Worm (Caenorhabditis elegans) whole organism, L1 larva: ENCODE results near the gene brc-1.

Source experiments
- C04F5.9 ChIP-seq: sonication (generic microtip); optimal IDR thresholded peaks from 2 replicates; lab custom pipeline; 2016; ENCODE audit warnings: missing genetic modification characterization, missing compliant biosample characterization
- C16A3.4 ChIP-seq: fragments of 150-350 bp; optimal IDR thresholded peaks from 2 replicates; lab custom pipeline; 2014; ENCODE audit warnings: missing biosample characterization, missing genetic modification characterization
- C34B4.2 ChIP-seq: sonication (generic microtip); optimal IDR thresholded peaks from 2 replicates; lab custom pipeline; 2017; ENCODE audit warnings: mild to moderate bottlenecking, missing genetic modification characterization, missing compliant biosample characterization
- F16B12.6 ChIP-seq: fragments of 150-350 bp; optimal IDR thresholded peaks from 2 replicates; lab custom pipeline; 2014; ENCODE audit warnings: missing biosample characterization, missing genetic modification characterization
- blmp-1 ChIP-seq: fragments of 150-350 bp; optimal IDR thresholded peaks from 2 replicates; lab custom pipeline; 2014; ENCODE audit warnings: missing biosample characterization, missing genetic modification characterization
- ceh-63 ChIP-seq: fragments of 200-800 bp; sonication (Bioruptor generic); optimal IDR thresholded peaks from 2 replicates; lab custom pipeline; 2018; ENCODE audit warnings: mild to moderate bottlenecking, missing genetic modification characterization, missing compliant biosample characterization
- ceh-8 ChIP-seq: fragments of 200-800 bp; sonication (Bioruptor generic); optimal IDR thresholded peaks from 2 replicates; lab custom pipeline; 2018; ENCODE audit warnings: mild to moderate bottlenecking, missing genetic modification characterization, moderate library complexity, missing compliant biosample characterization
- ceh-88 ChIP-seq: fragments of 200-800 bp; sonication (Bioruptor generic); IDR thresholded peaks from 2 replicates; pipeline ENCODE4 v1.3.6; 2022; ENCODE audit warnings: missing genetic modification characterization, missing compliant biosample characterization
- egl-27 ChIP-seq, 2 experiments: fragments of 150-350 bp in 1 of 2; sonication (generic microtip); optimal IDR thresholded peaks; 3 replicates each; lab custom pipeline; 2017 to 2018; ENCODE audit warnings: missing biosample characterization in 2 of 2, missing genetic modification characterization in 2 of 2, missing genetic modification reagents in 2 of 2
- elt-2 ChIP-seq: sonication (generic microtip); optimal IDR thresholded peaks from 2 replicates; lab custom pipeline; 2016; ENCODE audit warnings: missing genetic modification characterization, mild to moderate bottlenecking, inconsistent platforms, missing compliant biosample characterization, missing genetic modification reagents
- elt-3 ChIP-seq, 6 experiments: fragments of 150-350 bp in 1 of 6; sonication (generic microtip); optimal IDR thresholded peaks; 2 replicates each; lab custom pipeline; 2017 to 2018; ENCODE audit warnings: missing biosample characterization in 6 of 6, missing genetic modification characterization in 6 of 6, inconsistent platforms in 1 of 6
- ets-5 ChIP-seq: fragments of 200-800 bp; sonication (Bioruptor generic); IDR thresholded peaks from 2 replicates; pipeline ENCODE4 v1.3.6; 2022; ENCODE audit warnings: missing genetic modification characterization, missing compliant biosample characterization
- fkh-10 ChIP-seq: sonication (generic microtip); optimal IDR thresholded peaks from 2 replicates; lab custom pipeline; 2017; ENCODE audit warnings: missing biosample characterization, missing genetic modification reagents, missing genetic modification characterization
- fkh-4 ChIP-seq: sonication (generic microtip); optimal IDR thresholded peaks from 2 replicates; lab custom pipeline; 2016; ENCODE audit warnings: missing compliant biosample characterization, missing genetic modification characterization, borderline replicate concordance
- fkh-8 ChIP-seq: sonication (generic microtip); optimal IDR thresholded peaks from 2 replicates; lab custom pipeline; 2016; ENCODE audit warnings: mild to moderate bottlenecking, missing genetic modification characterization, missing compliant biosample characterization
- fos-1 ChIP-seq: fragments of 150-350 bp; optimal IDR thresholded peaks from 2 replicates; lab custom pipeline; 2014; ENCODE audit warnings: missing biosample characterization, missing genetic modification characterization
- grh-1 ChIP-seq: fragments of 200-800 bp; sonication (Bioruptor generic); IDR thresholded peaks from 2 replicates; pipeline ENCODE4 v1.3.6; 2022; ENCODE audit warnings: missing genetic modification reagents, missing genetic modification characterization, missing compliant biosample characterization
- hlh-17 ChIP-seq: fragments of 200-800 bp; sonication (Bioruptor generic); optimal IDR thresholded peaks from 2 replicates; lab custom pipeline; 2018; ENCODE audit warnings: missing genetic modification characterization, mild to moderate bottlenecking, missing compliant biosample characterization, moderate library complexity, borderline replicate concordance
- hlh-4 ChIP-seq: sonication (generic microtip); optimal IDR thresholded peaks from 2 replicates; lab custom pipeline; 2016; ENCODE audit warnings: mild to moderate bottlenecking, missing genetic modification characterization, missing compliant biosample characterization
- hpl-2 ChIP-seq: fragments of 150-350 bp; optimal IDR thresholded peaks from 2 replicates; lab custom pipeline; 2014; ENCODE audit warnings: missing biosample characterization, missing genetic modification reagents, missing genetic modification characterization
- irx-1 ChIP-seq: sonication (generic microtip); optimal IDR thresholded peaks from 2 replicates; lab custom pipeline; 2016; ENCODE audit warnings: missing genetic modification characterization, missing compliant biosample characterization
- jun-1 ChIP-seq: fragments of 150-350 bp; optimal IDR thresholded peaks from 2 replicates; lab custom pipeline; 2014; ENCODE audit warnings: missing biosample characterization, missing genetic modification reagents, missing genetic modification characterization
- lin-14 ChIP-seq: fragments of 200-800 bp; sonication (Bioruptor generic); optimal IDR thresholded peaks from 2 replicates; lab custom pipeline; 2018; ENCODE audit warnings: mild to moderate bottlenecking, missing genetic modification characterization, moderate library complexity, missing compliant biosample characterization
- lin-35 ChIP-seq, 2 experiments: fragments of 150-350 bp; optimal IDR thresholded peaks; 2 replicates each; lab custom pipeline; 2014; ENCODE audit warnings: missing biosample characterization in 2 of 2, missing genetic modification characterization in 2 of 2, missing genetic modification reagents in 2 of 2
- lin-39 ChIP-seq: fragments of 150-350 bp; optimal IDR thresholded peaks from 2 replicates; lab custom pipeline; 2014; ENCODE audit warnings: missing biosample characterization, missing genetic modification reagents, missing genetic modification characterization
- lsy-2 ChIP-seq, 2 experiments: fragments of 150-350 bp; optimal IDR thresholded peaks; 2 replicates each; lab custom pipeline; 2014; ENCODE audit warnings: missing biosample characterization in 2 of 2, missing genetic modification characterization in 2 of 2
- mab-9 ChIP-seq: fragments of 200-800 bp; sonication (Bioruptor generic); IDR thresholded peaks from 2 replicates; pipeline ENCODE4 v1.3.6; 2022; ENCODE audit warnings: missing genetic modification reagents, missing genetic modification characterization, missing compliant biosample characterization
- mdl-1 ChIP-seq, 2 experiments: fragments of 150-350 bp; optimal IDR thresholded peaks; 2 replicates each; lab custom pipeline; 2014 to 2017; ENCODE audit warnings: missing biosample characterization in 2 of 2, missing genetic modification characterization in 2 of 2, inconsistent platforms in 1 of 2
- nhr-12 ChIP-seq: sonication (generic microtip); optimal IDR thresholded peaks from 2 replicates; lab custom pipeline; 2017; ENCODE audit warnings: missing biosample characterization, missing genetic modification characterization
- nhr-237 ChIP-seq: fragments of 150-350 bp; optimal IDR thresholded peaks from 2 replicates; lab custom pipeline; 2014; ENCODE audit warnings: missing biosample characterization, missing genetic modification characterization
- nhr-28 ChIP-seq: fragments of 150-350 bp; optimal IDR thresholded peaks from 2 replicates; lab custom pipeline; 2014; ENCODE audit warnings: missing biosample characterization, missing genetic modification characterization
- nhr-47 ChIP-seq: sonication (generic microtip); optimal IDR thresholded peaks from 2 replicates; lab custom pipeline; 2016; ENCODE audit warnings: mild to moderate bottlenecking, missing genetic modification characterization, moderate library complexity, missing compliant biosample characterization
- nhr-76 ChIP-seq: sonication (generic microtip); optimal IDR thresholded peaks from 2 replicates; lab custom pipeline; 2017; ENCODE audit warnings: missing biosample characterization, missing genetic modification characterization
- nhr-85 ChIP-seq: sonication (generic microtip); peaks from one replicate; lab custom pipeline; 2016; ENCODE audit warnings: missing genetic modification characterization, inconsistent platforms, missing compliant biosample characterization
- pag-3 ChIP-seq: sonication (generic microtip); optimal IDR thresholded peaks from 2 replicates; lab custom pipeline; 2017; ENCODE audit warnings: missing genetic modification characterization, mild to moderate bottlenecking, missing compliant biosample characterization, antibody characterized with exemption, borderline replicate concordance; ENCODE audit not compliant: insufficient read depth
- pqm-1 ChIP-seq: sonication (generic microtip); optimal IDR thresholded peaks from 3 replicates; lab custom pipeline; 2017; ENCODE audit warnings: missing biosample characterization, missing genetic modification characterization
- rnt-1 ChIP-seq: sonication (generic microtip); optimal IDR thresholded peaks from 2 replicates; lab custom pipeline; 2016; ENCODE audit warnings: mild to moderate bottlenecking, missing genetic modification characterization, moderate library complexity, missing compliant biosample characterization
- skn-1 ChIP-seq: fragments of 150-350 bp; optimal IDR thresholded peaks from 2 replicates; lab custom pipeline; 2014; ENCODE audit warnings: missing biosample characterization, missing genetic modification characterization
- snu-23 ChIP-seq: sonication (generic microtip); optimal IDR thresholded peaks from 2 replicates; lab custom pipeline; 2016; ENCODE audit warnings: missing genetic modification characterization, missing compliant biosample characterization
- sox-4 ChIP-seq: sonication (generic microtip); optimal IDR thresholded peaks from 2 replicates; lab custom pipeline; 2016; ENCODE audit warnings: missing genetic modification characterization, missing compliant biosample characterization
- sptf-1 ChIP-seq: fragments of 150-350 bp; optimal IDR thresholded peaks from 2 replicates; lab custom pipeline; 2014; ENCODE audit warnings: missing biosample characterization, missing genetic modification characterization
- sup-37 ChIP-seq: fragments of 200-800 bp; sonication (Bioruptor generic); optimal IDR thresholded peaks from 2 replicates; lab custom pipeline; 2018; ENCODE audit warnings: mild to moderate bottlenecking, missing genetic modification characterization, missing compliant biosample characterization
- tbx-2 ChIP-seq: sonication (generic microtip); optimal IDR thresholded peaks from 2 replicates; lab custom pipeline; 2016; ENCODE audit warnings: missing genetic modification characterization, missing compliant biosample characterization
- tlp-1 ChIP-seq: fragments of 150-350 bp; optimal IDR thresholded peaks from 2 replicates; lab custom pipeline; 2014; ENCODE audit warnings: missing biosample characterization, missing genetic modification characterization
- unc-130 ChIP-seq: fragments of 150-350 bp; optimal IDR thresholded peaks from 2 replicates; lab custom pipeline; 2017; ENCODE audit warnings: missing biosample characterization, missing genetic modification characterization, inconsistent platforms
- unc-30 ChIP-seq: sonication (generic microtip); optimal IDR thresholded peaks from 2 replicates; lab custom pipeline; 2017; ENCODE audit warnings: missing biosample characterization, missing genetic modification characterization
- unc-62 ChIP-seq: fragments of 150-350 bp; optimal IDR thresholded peaks from 2 replicates; lab custom pipeline; 2014; ENCODE audit warnings: missing biosample characterization, missing genetic modification reagents, missing genetic modification characterization
- unc-86 ChIP-seq: sonication (generic microtip); optimal IDR thresholded peaks from 2 replicates; lab custom pipeline; 2016; ENCODE audit warnings: missing genetic modification characterization, missing compliant biosample characterization
- unc-98 ChIP-seq: fragments of 200-800 bp; sonication (Bioruptor generic); IDR thresholded peaks from 2 replicates; pipeline ENCODE4 v1.3.6; 2022; ENCODE audit warnings: missing genetic modification characterization, missing compliant biosample characterization
- xbp-1 ChIP-seq: sonication (generic microtip); optimal IDR thresholded peaks from 2 replicates; lab custom pipeline; 2016; ENCODE audit warnings: missing genetic modification characterization, missing compliant biosample characterization
- zag-1 ChIP-seq: fragments of 150-350 bp; optimal IDR thresholded peaks from 2 replicates; lab custom pipeline; 2014; ENCODE audit warnings: missing biosample characterization, missing genetic modification characterization
- zip-4 ChIP-seq: fragments of 200-800 bp; sonication (Bioruptor generic); optimal IDR thresholded peaks from 2 replicates; lab custom pipeline; 2018; ENCODE audit warnings: mild to moderate bottlenecking, missing genetic modification characterization, moderate library complexity, missing compliant biosample characterization
- ztf-4 ChIP-seq: fragments of 150-350 bp; optimal IDR thresholded peaks from 2 replicates; lab custom pipeline; 2014; ENCODE audit warnings: missing biosample characterization, missing genetic modification characterization

Gene brc-1

DNA sequence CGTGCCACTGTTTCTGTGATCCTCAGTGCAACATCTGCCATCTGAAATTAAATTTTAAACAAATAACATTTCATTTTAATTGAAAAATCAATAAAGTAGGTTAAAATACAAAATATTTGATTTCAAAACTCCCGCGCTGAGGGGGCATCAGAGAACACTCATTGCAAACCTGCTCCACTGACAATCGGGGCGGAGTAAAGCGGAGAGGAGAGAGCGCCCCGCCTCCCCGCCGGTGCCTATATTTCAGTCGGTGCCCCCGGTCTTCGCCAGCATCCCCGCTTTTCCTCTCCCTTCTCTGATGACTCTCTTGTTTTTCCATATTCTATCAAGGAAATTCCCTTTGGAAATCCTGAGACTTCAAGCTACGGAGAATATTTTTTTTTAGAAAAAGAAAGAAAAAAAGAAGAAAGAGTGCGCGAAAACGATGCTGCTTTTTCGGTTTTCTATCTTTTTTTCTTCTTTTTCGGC lies at the start of gene brc-1:
brc-1 (minus strand) TSS at position 51 of the 468 bp plus-strand sequence.
- TF ChIP-seq C34B4.2 (tag; lab: Kevin White, UChicago) (no peak), fkh-10 (peak; percentile 87), hlh-17 (GFP tag; lab: Kevin White, UChicago) (no peak), ceh-88 (GFP tag; lab: Robert Waterston, UW) (peak; percentile 52; the same call in 1 of the 2 replicates), tlp-1 (no peak), unc-130 (tag; lab: Kevin White, UChicago) (peak; percentile 71), hpl-2 (GFP tag; lab: Kevin White, UChicago) (no peak), ceh-8 (GFP tag; lab: Kevin White, UChicago) (peak; percentile 85), pqm-1 (tag; lab: Kevin White, UChicago) (no peak), ets-5 (GFP tag; lab: Robert Waterston, UW) (no peak), irx-1 (tag; lab: Kevin White, UChicago) (peak; percentile 80), blmp-1 (tag; lab: Kevin White, UChicago) (peak; percentile 72), F16B12.6 (tag; lab: Kevin White, UChicago) (peak; percentile 74), elt-3 (tag; optimal IDR thresholded peaks at IDR 0.05; lab: Kevin White, UChicago) (peak in 3 of 6 experiments; percentile 3 to 74 (median 64)), fkh-8 (tag; lab: Kevin White, UChicago) (peak; percentile 96), fkh-4 (tag; lab: Kevin White, UChicago) (peak; percentile 2), nhr-76 (no peak), hlh-4 (tag; lab: Kevin White, UChicago) (no peak), xbp-1 (tag; lab: Kevin White, UChicago) (peak; percentile 81), rnt-1 (tag; lab: Kevin White, UChicago) (peak; percentile 88), lin-14 (GFP tag; lab: Kevin White, UChicago) (peak; percentile 97), ztf-4 (tag; lab: Kevin White, UChicago) (peak; percentile 62), nhr-47 (peak; percentile 91), lin-39 (tag; lab: Kevin White, UChicago) (peak; percentile 33), C16A3.4 (peak; percentile 85), nhr-12 (tag; lab: Kevin White, UChicago) (no peak), unc-30 (tag; lab: Kevin White, UChicago) (no peak), nhr-85 (peak; percentile 81), unc-62 (GFP tag; lab: Kevin White, UChicago) (no peak), sptf-1 (no peak), elt-2 (tag; lab: Kevin White, UChicago) (peak; percentile 65), unc-98 (peak; percentile 57; the same call in 1 of the 2 replicates), fos-1 (tag; lab: Kevin White, UChicago) (peak; percentile 69), zip-4 (GFP tag; lab: Kevin White, UChicago) (peak; percentile 59), lsy-2 (tag; optimal IDR thresholded peaks at IDR 0.05; lab: Kevin White, UChicago) (peak; percentile 93 to 96), sup-37 (GFP tag; lab: Kevin White, UChicago) (peak; percentile 54), jun-1 (tag; lab: Kevin White, UChicago) (peak; percentile 74), mab-9 (GFP tag; lab: Robert Waterston, UW) (peak; percentile 78), skn-1 (tag; lab: Kevin White, UChicago) (peak; percentile 94), grh-1 (GFP tag; lab: Robert Waterston, UW) (peak; percentile 51), mdl-1 (tag; optimal IDR thresholded peaks at IDR 0.05; lab: Kevin White, UChicago) (peak in 1 of 2 experiments; percentile 60), zag-1 (tag; lab: Kevin White, UChicago) (no peak), ceh-63 (GFP tag; lab: Kevin White, UChicago) (no peak), pag-3 (no peak), egl-27 (tag; optimal IDR thresholded peaks at IDR 0.05; lab: Kevin White, UChicago) (no peak), sox-4 (tag; lab: Kevin White, UChicago) (no peak), C04F5.9 (tag; lab: Kevin White, UChicago) (peak; percentile 53), nhr-28 (no peak), tbx-2 (tag; lab: Kevin White, UChicago) (peak; percentile 83), unc-86 (peak; percentile 86), snu-23 (GFP tag; lab: Kevin White, UChicago) (peak; percentile 90), lin-35 (GFP tag; optimal IDR thresholded peaks at IDR 0.05; lab: Kevin White, UChicago) (peak; percentile 96 to 97), nhr-237 (tag; lab: Kevin White, UChicago) (peak; percentile 74)
